Fruit fly (Drosophila melanogaster) whole organism, embryonic: Measurements from ENCODE around the gene yellow-b.

ENCODE experiments used
- B-H1 ChIP-seq: fragments of 200-800 bp; sonication (Bioruptor generic); IDR thresholded peaks from 3 replicates; pipeline ENCODE4 v1.3.6; 2022; ENCODE audit warnings: missing biosample characterization, missing genetic modification characterization
- CG10274 ChIP-seq: fragments of 200-800 bp; sonication (Bioruptor generic); optimal IDR thresholded peaks from 3 replicates; lab custom pipeline; 2017; ENCODE audit warnings: missing biosample characterization, mild to moderate bottlenecking, missing genetic modification characterization
- CG10543 ChIP-seq: fragments of 200-800 bp; sonication (Bioruptor generic); optimal IDR thresholded peaks from 3 replicates; lab custom pipeline; 2017; ENCODE audit warnings: missing biosample characterization, mild to moderate bottlenecking, missing genetic modification characterization, moderate library complexity
- CG12744 ChIP-seq: fragments of 200-800 bp; sonication (Bioruptor generic); optimal IDR thresholded peaks from 2 replicates; lab custom pipeline; 2016; ENCODE audit warnings: missing biosample characterization, missing genetic modification characterization
- CG14014 ChIP-seq: fragments of 200-800 bp; sonication (Bioruptor generic); IDR thresholded peaks from 2 replicates; pipeline ENCODE4 v1.3.6; 2022; ENCODE audit warnings: missing biosample characterization, missing genetic modification characterization
- CG15479 ChIP-seq: fragments of 200-800 bp; sonication (Bioruptor generic); optimal IDR thresholded peaks from 3 replicates; lab custom pipeline; 2019; ENCODE audit warnings: missing biosample characterization, mild to moderate bottlenecking, missing genetic modification characterization, moderate library complexity
- CG1647 ChIP-seq: fragments of 200-800 bp; sonication (Bioruptor generic); optimal IDR thresholded peaks from 3 replicates; lab custom pipeline; 2016; ENCODE audit warnings: missing biosample characterization, missing genetic modification characterization
- CG2875 ChIP-seq: fragments of 200-800 bp; sonication (Bioruptor generic); optimal IDR thresholded peaks from 2 replicates; lab custom pipeline; 2017; ENCODE audit warnings: missing biosample characterization, mild to moderate bottlenecking, missing genetic modification characterization, missing genetic modification reagents
- CG3065 ChIP-seq: fragments of 200-800 bp; sonication (Bioruptor generic); optimal IDR thresholded peaks from 2 replicates; lab custom pipeline; 2016; ENCODE audit warnings: missing biosample characterization, missing genetic modification characterization
- CG34224 ChIP-seq: fragments of 200-800 bp; sonication (Bioruptor generic); IDR thresholded peaks from 3 replicates; pipeline ENCODE4 v1.3.6; 2022; ENCODE audit warnings: missing biosample characterization, missing genetic modification characterization; ENCODE audit not compliant: partially characterized antibody
- CG43689 ChIP-seq: fragments of 200-800 bp; sonication (Bioruptor generic); IDR thresholded peaks from 2 replicates; pipeline ENCODE4 v1.3.6; 2022; ENCODE audit warnings: missing biosample characterization, missing genetic modification characterization
- CG5180 ChIP-seq: fragments of 200-800 bp; sonication (Bioruptor generic); optimal IDR thresholded peaks from 3 replicates; lab custom pipeline; 2017; ENCODE audit warnings: missing biosample characterization, missing genetic modification characterization, mild to moderate bottlenecking, moderate library complexity, missing genetic modification reagents
- CG6254 ChIP-seq: fragments of 200-800 bp; sonication (Bioruptor generic); optimal IDR thresholded peaks from 3 replicates; lab custom pipeline; 2017; ENCODE audit warnings: mild to moderate bottlenecking, missing biosample characterization, missing genetic modification reagents, missing genetic modification characterization
- CG7963 ChIP-seq: fragments of 200-800 bp; sonication (Bioruptor generic); IDR thresholded peaks from 3 replicates; pipeline ENCODE4 v1.3.6; 2022; ENCODE audit warnings: missing biosample characterization, missing genetic modification characterization; ENCODE audit not compliant: partially characterized antibody
- CG8924 ChIP-seq: fragments of 200-800 bp; optimal IDR thresholded peaks from 3 replicates; lab custom pipeline; 2019; ENCODE audit warnings: missing biosample characterization, mild to moderate bottlenecking, missing genetic modification characterization, moderate library complexity
- D19A ChIP-seq: fragments of 200-800 bp; optimal IDR thresholded peaks from 3 replicates; lab custom pipeline; 2019; ENCODE audit warnings: missing biosample characterization, mild to moderate bottlenecking, missing genetic modification characterization, moderate library complexity
- H15 ChIP-seq: fragments of 200-800 bp; sonication (Bioruptor generic); IDR thresholded peaks from 3 replicates; pipeline ENCODE4 v1.3.6; 2022; ENCODE audit warnings: missing biosample characterization, missing genetic modification characterization
- HHEX ChIP-seq: fragments of 200-800 bp; sonication (Bioruptor generic); optimal IDR thresholded peaks from 3 replicates; lab custom pipeline; 2017; ENCODE audit warnings: missing biosample characterization, mild to moderate bottlenecking, missing genetic modification characterization, missing genetic modification reagents
- HLH4C ChIP-seq: fragments of 200-800 bp; sonication (Bioruptor generic); IDR thresholded peaks from 3 replicates; pipeline ENCODE4 v1.3.6; 2022; ENCODE audit warnings: missing biosample characterization, missing genetic modification characterization; ENCODE audit not compliant: partially characterized antibody
- HLHmδ ChIP-seq: fragments of 200-800 bp; sonication (Bioruptor generic); optimal IDR thresholded peaks from 2 replicates; lab custom pipeline; 2018; ENCODE audit warnings: missing biosample characterization, mild to moderate bottlenecking, missing genetic modification characterization, moderate library complexity
- Hr3 ChIP-seq: fragments of 200-800 bp; sonication (Bioruptor generic); optimal IDR thresholded peaks from 3 replicates; lab custom pipeline; 2016; ENCODE audit warnings: missing biosample characterization, missing genetic modification characterization
- Hr39 ChIP-seq: fragments of >200 bp; optimal IDR thresholded peaks from 2 replicates; lab custom pipeline; 2017
- Lpt ChIP-seq: fragments of >200 bp; optimal IDR thresholded peaks from 2 replicates; lab custom pipeline; 2018; ENCODE audit warnings: missing biosample characterization, missing genetic modification characterization
- Max ChIP-seq: fragments of 200-800 bp; sonication (Bioruptor generic); optimal IDR thresholded peaks from 2 replicates; lab custom pipeline; 2016; ENCODE audit warnings: missing biosample characterization, mild to moderate bottlenecking, missing genetic modification characterization
- NC2β ChIP-seq: fragments of 200-800 bp; sonication (Bioruptor generic); optimal IDR thresholded peaks from 2 replicates; lab custom pipeline; 2016; ENCODE audit warnings: missing biosample characterization, missing genetic modification characterization
- Ptx1 ChIP-seq: fragments of 200-800 bp; sonication (Bioruptor generic); IDR thresholded peaks from 2 replicates; pipeline ENCODE4 v1.3.6; 2022; ENCODE audit warnings: missing biosample characterization, missing genetic modification characterization
- Rfx ChIP-seq: fragments of 200-800 bp; sonication (Bioruptor generic); IDR thresholded peaks from 2 replicates; pipeline ENCODE4 v1.3.6; 2022; ENCODE audit warnings: missing biosample characterization, missing genetic modification characterization
- Usf ChIP-seq: fragments of 200-800 bp; sonication (Bioruptor generic); optimal IDR thresholded peaks from 2 replicates; lab custom pipeline; 2017; ENCODE audit warnings: missing genotype, missing biosample characterization, missing genetic modification characterization
- abd-A ChIP-seq: fragments of 200-800 bp; sonication (Bioruptor generic); optimal IDR thresholded peaks from 3 replicates; lab custom pipeline; 2019; ENCODE audit warnings: missing biosample characterization, mild to moderate bottlenecking, missing genetic modification characterization, moderate library complexity
- bsh ChIP-seq, 2 experiments: fragments of 200-800 bp; sonication (Bioruptor generic); optimal IDR thresholded peaks; 2 replicates each; lab custom pipeline; 2017 to 2018; ENCODE audit warnings: mild to moderate bottlenecking in 2 of 2, missing biosample characterization in 2 of 2, missing genetic modification characterization in 2 of 2, moderate library complexity in 1 of 2
- cad ChIP-seq: fragments of >200 bp; optimal IDR thresholded peaks from 2 replicates; lab custom pipeline; 2017; ENCODE audit warnings: missing biosample characterization, missing genetic modification characterization
- disco-r ChIP-seq: fragments of 200-800 bp; sonication (Bioruptor generic); optimal IDR thresholded peaks from 2 replicates; lab custom pipeline; 2016; ENCODE audit warnings: missing biosample characterization, missing genetic modification characterization
- exex ChIP-seq: fragments of 200-800 bp; sonication (Bioruptor generic); optimal IDR thresholded peaks from 4 replicates; lab custom pipeline; 2018; ENCODE audit warnings: missing biosample characterization, mild to moderate bottlenecking, missing genetic modification characterization, moderate library complexity
- gcm ChIP-seq: fragments of 200-800 bp; sonication (Bioruptor generic); optimal IDR thresholded peaks from 2 replicates; lab custom pipeline; 2019; ENCODE audit warnings: missing biosample characterization, mild to moderate bottlenecking, missing genetic modification characterization, moderate library complexity
- her ChIP-seq: fragments of 200-800 bp; sonication (Bioruptor generic); optimal IDR thresholded peaks from 2 replicates; lab custom pipeline; 2016; ENCODE audit warnings: missing biosample characterization, missing genetic modification characterization
- kni ChIP-seq: fragments of 200-800 bp; sonication (Bioruptor generic); optimal IDR thresholded peaks from 3 replicates; lab custom pipeline; 2017; ENCODE audit warnings: mild to moderate bottlenecking, missing biosample characterization, missing genetic modification reagents, missing genetic modification characterization
- lmd ChIP-seq: fragments of 200-800 bp; sonication (Bioruptor generic); IDR thresholded peaks from 2 replicates; pipeline ENCODE4 v1.3.6; 2022; ENCODE audit warnings: missing biosample characterization, missing genetic modification characterization
- lov ChIP-seq, 2 experiments: fragments of 200-800 bp in 1 of 2; fragments of >200 bp in 1 of 2; sonication (Bioruptor generic) in 1 of 2; IDR thresholded peaks in 1 of 2; optimal IDR thresholded peaks in 1 of 2; 2 replicates in 1 of 2; 3 replicates in 1 of 2; pipeline versions ENCODE4 v1.3.6 to Lab custom; 2017 to 2022; ENCODE audit warnings: missing biosample characterization in 1 of 2, missing genetic modification characterization in 1 of 2
- nerfin-2 ChIP-seq: fragments of 200-800 bp; sonication (Bioruptor generic); IDR thresholded peaks from 2 replicates; pipeline ENCODE4 v1.3.6; 2022; ENCODE audit warnings: missing biosample characterization, missing genetic modification characterization; ENCODE audit not compliant: partially characterized antibody
- psq ChIP-seq: fragments of 200-800 bp; sonication (Bioruptor generic); optimal IDR thresholded peaks from 2 replicates; lab custom pipeline; 2017; ENCODE audit warnings: missing biosample characterization, missing genetic modification characterization
- row ChIP-seq: fragments of 200-800 bp; sonication (Bioruptor generic); IDR thresholded peaks from 3 replicates; pipeline ENCODE4 v1.3.6; 2022; ENCODE audit warnings: missing biosample characterization, missing genetic modification characterization
- sc ChIP-seq, 3 experiments: fragments of >200 bp in 2 of 3; fragments of 200-800 bp in 1 of 3; sonication (Bioruptor generic) in 1 of 3; optimal IDR thresholded peaks; 2 replicates in 2 of 3; 3 replicates in 1 of 3; lab custom pipeline; 2017; ENCODE audit warnings: mild to moderate bottlenecking in 1 of 3, missing biosample characterization in 1 of 3, missing genetic modification characterization in 1 of 3, missing genetic modification reagents in 1 of 3
- schlank ChIP-seq: fragments of 200-800 bp; sonication (Bioruptor generic); optimal IDR thresholded peaks from 2 replicates; lab custom pipeline; 2018; ENCODE audit warnings: missing biosample characterization, mild to moderate bottlenecking, missing genetic modification characterization
- sd ChIP-seq: fragments of 200-800 bp; sonication (Bioruptor generic); optimal IDR thresholded peaks from 3 replicates; lab custom pipeline; 2018; ENCODE audit warnings: missing biosample characterization, mild to moderate bottlenecking, missing genetic modification characterization, moderate library complexity
- sim ChIP-seq: fragments of 200-800 bp; sonication (Bioruptor generic); IDR thresholded peaks from 2 replicates; pipeline ENCODE4 v1.3.6; 2022; ENCODE audit warnings: missing biosample characterization, missing genetic modification characterization
- unpg ChIP-seq: fragments of 200-800 bp; sonication (Bioruptor generic); optimal IDR thresholded peaks from 3 replicates; lab custom pipeline; 2018; ENCODE audit warnings: missing biosample characterization, mild to moderate bottlenecking, missing genetic modification characterization, moderate library complexity

Gene yellow-b

DNA sequence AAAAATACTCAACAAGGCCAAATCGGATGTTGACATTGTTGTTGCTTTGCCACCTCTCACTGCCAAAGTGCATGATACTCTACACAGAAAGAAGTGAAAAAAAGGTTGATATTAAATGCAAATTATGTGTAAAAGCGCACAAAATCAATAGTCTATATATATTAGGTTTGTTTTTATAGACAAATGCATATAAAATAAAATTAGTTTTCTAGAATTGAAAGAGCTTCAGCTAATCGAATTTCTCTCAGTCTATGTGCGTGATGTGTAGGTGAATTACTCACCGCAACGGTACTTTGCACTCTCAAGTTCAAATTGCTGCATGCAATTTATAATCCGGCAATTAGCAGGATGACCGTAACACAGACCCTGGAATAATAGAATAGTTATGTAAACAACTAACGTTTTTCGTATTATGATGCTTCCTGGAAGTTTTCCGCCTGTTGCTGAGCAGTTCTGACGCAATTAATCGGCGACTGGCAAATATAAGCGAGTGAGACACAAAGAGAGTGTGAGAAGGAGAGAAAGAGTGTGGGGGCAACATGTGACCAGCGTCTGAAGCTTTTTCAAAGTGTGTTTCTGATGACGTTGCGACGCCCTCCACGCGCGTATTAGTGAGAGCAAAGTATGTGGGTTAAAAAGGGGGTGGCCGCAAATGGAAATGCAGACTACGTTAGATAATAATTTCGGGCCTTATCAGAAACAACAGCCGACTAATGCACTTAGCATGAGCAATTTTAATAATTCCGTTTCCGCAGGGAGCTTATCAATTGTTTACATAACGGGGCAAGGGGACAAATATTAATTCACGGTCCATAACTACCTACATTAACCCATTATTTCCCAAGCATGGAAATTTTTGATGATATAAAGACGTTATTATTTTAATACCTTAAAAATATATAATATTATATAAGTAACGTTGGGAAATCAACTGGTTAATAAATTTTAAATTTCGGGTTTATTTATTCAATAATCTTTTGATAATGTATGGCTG is 33.1 kb upstream of the yellow-b start (continued):
- TF ChIP-seq unpg (GFP tag; lab: Kevin White, UChicago) (peak; percentile 88), gcm (GFP tag; lab: Kevin White, UChicago) (peak; percentile 86), CG14014 (peak; percentile 94), HLH4C (0 out of 3 replicates have a peak, but pooled peaks have one; percentile 17), Rfx (peak; percentile 94), psq (GFP tag; lab: Kevin White, UChicago) (peak; percentile 61), D19A (tag; lab: Kevin White, UChicago) (peak; percentile 91), lmd (peak; percentile 90), CG43689 (peak; percentile 48; the same call in 1 of the 2 replicates), CG12744 (peak; percentile 76), Lpt (GFP tag; lab: Kevin White, UChicago) (no peak), CG3065 (GFP tag; lab: Kevin White, UChicago) (peak; percentile 78), schlank (tag; lab: Kevin White, UChicago) (peak; percentile 69), CG2875 (peak; percentile 87), HHEX (peak; percentile 93), cad (GFP tag; lab: Kevin White, UChicago) (no peak), H15 (GFP tag; lab: Robert Waterston, UW) (peak; percentile 94), disco-r (GFP tag; lab: Kevin White, UChicago) (peak; percentile 71), nerfin-2 (GFP tag; lab: Robert Waterston, UW) (no peak), CG15479 (GFP tag; lab: Kevin White, UChicago) (no peak), abd-A (tag; lab: Kevin White, UChicago) (no peak), CG10274 (peak; percentile 75), CG8924 (tag; lab: Kevin White, UChicago) (peak; percentile 88), HLHmδ (GFP tag; lab: Kevin White, UChicago) (no peak), exex (peak; percentile 52), Max (peak; percentile 92), CG1647 (GFP tag; lab: Kevin White, UChicago) (peak; percentile 87), CG34224 (no peak), CG5180 (GFP tag; lab: Kevin White, UChicago) (peak; percentile 82), kni (GFP tag; lab: Kevin White, UChicago) (no peak), CG10543 (GFP tag; lab: Kevin White, UChicago) (no peak), sc (optimal IDR thresholded peaks at IDR 0.05; lab: Kevin White, UChicago) (no peak), sc (GFP tag; optimal IDR thresholded peaks at IDR 0.05; lab: Kevin White, UChicago) (peak; percentile 74), row (GFP tag; lab: Robert Waterston, UW) (peak; percentile 93), Ptx1 (GFP tag; lab: Robert Waterston, UW) (peak; percentile 97), Hr3 (GFP tag; lab: Kevin White, UChicago) (peak; percentile 77), B-H1 (GFP tag; lab: Robert Waterston, UW) (peak; percentile 95), NC2β (peak; percentile 61), CG6254 (GFP tag; lab: Kevin White, UChicago) (peak; percentile 84), bsh (GFP tag; optimal IDR thresholded peaks at IDR 0.05; lab: Kevin White, UChicago) (peak; percentile 65 to 90), Hr39 (no peak), her (GFP tag; lab: Kevin White, UChicago) (peak; percentile 25), Usf (peak; percentile 36), sd (tag; lab: Kevin White, UChicago) (peak; percentile 51), lov (optimal IDR thresholded peaks at IDR 0.05; lab: Kevin White, UChicago) (no peak), lov (GFP tag; IDR thresholded peaks at IDR 0.05; lab: Robert Waterston, UW) (peak; percentile 95), CG7963 (GFP tag; lab: Robert Waterston, UW) (no peak), sim (GFP tag; lab: Robert Waterston, UW) (peak; percentile 94)
